Fruit fly (Drosophila melanogaster) whole organism, wandering third instar larva: ENCODE measurements around the gene RfC3.

Experiments
- OdsH ChIP-seq: fragments of 200-800 bp; sonication (Bioruptor generic); optimal IDR thresholded peaks from 2 replicates; lab custom pipeline; 2016; ENCODE audit warnings: missing biosample characterization, mild to moderate bottlenecking, missing genetic modification characterization
- dmrt93B ChIP-seq: fragments of 200-800 bp; sonication (Bioruptor generic); optimal IDR thresholded peaks from 2 replicates; lab custom pipeline; 2018; ENCODE audit warnings: missing biosample characterization, mild to moderate bottlenecking, missing genetic modification characterization
- jim ChIP-seq: fragments of 175-275, 200-325 bp; sonication (Bioruptor generic); optimal IDR thresholded peaks from 2 replicates; lab custom pipeline; 2016; ENCODE audit warnings: missing biosample characterization, mild to moderate bottlenecking, missing genetic modification characterization
- woc ChIP-seq: sonication (Bioruptor generic); optimal IDR thresholded peaks from 2 replicates; lab custom pipeline; 2016; ENCODE audit warnings: missing biosample characterization, mild to moderate bottlenecking, missing genetic modification characterization

DNA sequence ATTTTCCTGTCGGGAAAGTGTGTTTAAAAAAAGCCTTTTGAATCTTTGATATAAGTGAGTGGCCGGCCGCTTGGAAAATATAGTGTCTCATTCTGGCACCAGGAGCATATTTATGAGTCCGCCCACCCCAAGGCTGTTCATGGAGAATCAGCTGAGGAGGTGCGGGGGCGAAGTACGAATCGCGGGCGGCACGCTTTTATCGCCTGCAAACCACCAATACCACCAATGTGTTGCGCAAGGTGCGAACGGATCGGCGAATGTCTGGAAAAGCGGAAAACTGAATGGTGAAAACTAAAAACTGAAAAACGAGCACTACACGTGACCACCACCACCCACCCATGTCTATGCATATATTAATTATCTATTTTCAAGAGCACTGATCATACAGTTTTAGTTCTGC lies 50.0 kb downstream of the RfC3 start:
- TF ChIP-seq jim (GFP tag; lab: Kevin White, UChicago) (no peak), woc (GFP tag; lab: Kevin White, UChicago) (no peak), OdsH (GFP tag; lab: Kevin White, UChicago) (no peak), dmrt93B (GFP tag; lab: Kevin White, UChicago) (no peak)
